Fruit fly (Drosophila melanogaster) Kc167 (cell line): ENCODE results near the gene RpL4.
"Not testable (repeated sequence)": the region's sequence is repeated elsewhere in the genome, so short reads cannot be mapped to it uniquely, and the experiment has no call there.

ENCODE experiments used
- Myc ChIP-seq: fragments of >200 bp; optimal IDR thresholded peaks from 2 replicates; lab custom pipeline; 2017; ENCODE audit warnings: missing external identifiers
- h ChIP-seq: fragments of >200 bp; optimal IDR thresholded peaks from 3 replicates; lab custom pipeline; 2018; ENCODE audit warnings: missing external identifiers
- insv ChIP-seq: fragments of >200 bp; optimal IDR thresholded peaks from 3 replicates; lab custom pipeline; 2018; ENCODE audit warnings: missing external identifiers
- psq ChIP-seq: fragments of >200 bp; optimal IDR thresholded peaks from 2 replicates; lab custom pipeline; 2017; ENCODE audit warnings: missing external identifiers

- not testable (repeated sequence) for TF ChIP-seq psq (lab: Kevin White, UChicago); h (lab: Kevin White, UChicago); insv; Myc
Observed at dm6 chr3R:27959145-27959544, 36.5 kb downstream of the RpL4 start, which contains the start of the genes CG42487 and CG4884.
